Worm (Caenorhabditis elegans): ENCODE results near the gene C35D6.3.

Gene C35D6.3

ce11 chrIV:16330508-16330907 is 16.1 kb upstream of the C35D6.3 start:
- peak; percentile 89 for TF ChIP-seq aha-1 (tag)
- no peak for TF ChIP-seq lin-39 (tag; optimal IDR thresholded peaks at IDR 0.05)
- no peak for TF ChIP-seq ceh-28 (tag; optimal IDR thresholded peaks at IDR 0.05)
- TF ChIP-seq set-16 (GFP tag; IDR thresholded peaks at IDR 0.05), result peak; percentile 84
- no peak for TF ChIP-seq mes-2 (tag; optimal IDR thresholded peaks at IDR 0.05; ENCODE audit: poor library complexity, severe bottlenecking)

DNA sequence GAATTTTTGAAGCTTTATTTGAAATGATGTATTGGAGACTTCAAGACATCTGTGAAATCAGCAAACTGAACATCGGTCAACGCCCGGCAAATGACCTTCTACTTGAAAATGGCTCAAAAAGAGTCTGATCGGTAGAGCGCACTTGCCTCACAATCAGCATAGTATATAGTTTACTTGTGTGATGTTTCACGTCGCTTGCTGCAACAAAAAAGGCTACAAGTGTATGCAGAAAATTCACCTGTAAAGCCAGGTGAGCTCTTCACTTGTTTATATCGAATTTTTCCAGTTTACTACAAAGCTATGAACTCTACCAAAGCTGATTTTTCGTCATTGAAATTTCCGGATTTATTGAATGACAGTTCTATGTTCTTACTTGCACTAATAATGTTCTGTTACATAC is 14.0 kb upstream of the C35D6.3 start, which contains the start of gene srz-71:
Gene srz-71, plus strand, starts transcription at position 301 of the 400 bp plus-strand sequence.
- no peak for TF ChIP-seq Y105C5A.15 (GFP tag; IDR thresholded peaks at IDR 0.05)
- no peak for TF ChIP-seq ceh-28 (tag; optimal IDR thresholded peaks at IDR 0.05)
- no peak for TF ChIP-seq lim-7 (GFP tag; IDR thresholded peaks at IDR 0.05)
- no peak for TF ChIP-seq hlh-11 (tag; optimal IDR thresholded peaks at IDR 0.05)
- no peak for TF ChIP-seq snpc-4 (tag; optimal IDR thresholded peaks at IDR 0.05)
- no peak for TF ChIP-seq zfp-3 (GFP tag; conservative IDR thresholded peaks at IDR 0.05)
- TF ChIP-seq spr-3 (GFP tag; optimal IDR thresholded peaks at IDR 0.05), result no peak

DNA sequence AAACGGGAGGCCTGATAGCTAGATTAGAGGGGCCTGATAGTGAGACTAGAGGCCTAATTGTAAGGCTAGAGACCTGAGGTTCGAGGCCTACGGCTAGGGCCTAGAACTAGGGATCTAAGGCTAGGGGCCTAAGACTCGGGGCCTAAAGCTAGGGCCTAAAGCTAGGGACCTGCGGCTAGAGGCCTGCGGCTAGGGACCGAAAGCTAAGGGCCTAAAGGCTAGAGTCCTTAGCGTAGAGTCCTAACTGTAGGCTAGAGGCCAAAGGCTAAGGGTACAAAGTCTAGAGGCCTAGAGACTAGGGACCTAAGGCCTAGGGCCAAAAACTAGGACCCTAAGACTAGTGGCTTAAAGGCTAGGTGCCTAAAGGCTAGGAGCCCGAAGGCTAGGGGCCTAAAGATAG is 13.5 kb upstream of the C35D6.3 start:
- no peak for TF ChIP-seq fkh-10 (GFP tag; optimal IDR thresholded peaks at IDR 0.05)
- TF ChIP-seq saeg-2 (GFP tag; IDR thresholded peaks at IDR 0.05), result no peak
- no peak for TF ChIP-seq unc-62 (GFP tag; optimal IDR thresholded peaks at IDR 0.05 in 1 of 2)
- no peak for TF ChIP-seq unc-62 (tag; optimal IDR thresholded peaks at IDR 0.05)
- 0 out of 2 replicates have a peak, but pooled peaks have one; percentile 30 for TF ChIP-seq tra-1 (GFP tag; IDR thresholded peaks at IDR 0.05)
- TF ChIP-seq dmd-8 (GFP tag; IDR thresholded peaks at IDR 0.05), result 0 out of 2 replicates have a peak, but pooled peaks have one; percentile 58

ce11 chrIV:16335037-16335436 is 11.6 kb upstream of the C35D6.3 start, which contains the start of gene srz-38:
TSS of gene srz-38 (plus strand) at chrIV:16335337.
- TF ChIP-seq skn-1 (tag; optimal IDR thresholded peaks at IDR 0.05), result no peak
- no peak for TF ChIP-seq unc-62 (GFP tag; optimal IDR thresholded peaks at IDR 0.05 in 1 of 2)
- TF ChIP-seq unc-62 (tag; optimal IDR thresholded peaks at IDR 0.05), result no peak
- TF ChIP-seq php-3 (GFP tag; IDR thresholded peaks at IDR 0.05), result no peak
- TF ChIP-seq ztf-11 (tag; optimal IDR thresholded peaks at IDR 0.05), result no peak
- no peak for TF ChIP-seq daf-19 (GFP tag; conservative IDR thresholded peaks at IDR 0.05)
- no peak for TF ChIP-seq ceh-28 (tag; optimal IDR thresholded peaks at IDR 0.05)
- TF ChIP-seq R02D3.7 (tag; optimal IDR thresholded peaks at IDR 0.05), result no peak
- no peak for TF ChIP-seq lin-1 (GFP tag; IDR thresholded peaks at IDR 0.05)
- TF ChIP-seq saeg-2 (GFP tag; IDR thresholded peaks at IDR 0.05), result no peak
- TF ChIP-seq nhr-28 (tag; optimal IDR thresholded peaks at IDR 0.05), result no peak
- TF ChIP-seq spr-1 (tag; optimal IDR thresholded peaks at IDR 0.05), result no peak
- no peak for TF ChIP-seq tra-1 (GFP tag; IDR thresholded peaks at IDR 0.05)
- TF ChIP-seq lin-29 (GFP tag; IDR thresholded peaks at IDR 0.05), result no peak

ce11 chrIV:16336721-16337120 is 9.9 kb upstream of the C35D6.3 start, which contains the start of gene C35D6.13:
TSS of gene C35D6.13 (plus strand) at chrIV:16337021.
- no peak for TF ChIP-seq pha-4 (GFP tag; IDR thresholded peaks at IDR 0.05)
- no peak for TF ChIP-seq pha-4 (tag; optimal IDR thresholded peaks at IDR 0.05)
- no peak for TF ChIP-seq ctbp-1 (GFP tag; IDR thresholded peaks at IDR 0.05)
- TF ChIP-seq php-3 (GFP tag; IDR thresholded peaks at IDR 0.05), result no peak
- TF ChIP-seq rbr-2 (tag; optimal IDR thresholded peaks at IDR 0.05), result no peak
- no peak for TF ChIP-seq ceh-28 (tag; optimal IDR thresholded peaks at IDR 0.05)
- no peak for TF ChIP-seq nhr-76 (tag; optimal IDR thresholded peaks at IDR 0.05)
- no peak for TF ChIP-seq aha-1 (tag)
- TF ChIP-seq daf-12 (tag; optimal IDR thresholded peaks at IDR 0.05), result no peak
- no peak for TF ChIP-seq lin-29 (GFP tag; IDR thresholded peaks at IDR 0.05)

ce11 chrIV:16350690-16351089 is 4.1 kb downstream of the C35D6.3 start, which contains the start of gene C35D6.4:
TSS of gene C35D6.4 (plus strand) at chrIV:16350990.
- TF ChIP-seq ces-1 (GFP tag; optimal IDR thresholded peaks at IDR 0.05), result no peak
- TF ChIP-seq F44E2.7 (GFP tag; IDR thresholded peaks at IDR 0.05), result no peak
- TF ChIP-seq lin-1 (GFP tag; IDR thresholded peaks at IDR 0.05), result no peak
- TF ChIP-seq daf-8 (GFP tag; IDR thresholded peaks at IDR 0.05), result no peak
- no peak for TF ChIP-seq nhr-237 (tag; optimal IDR thresholded peaks at IDR 0.05)
- no peak for TF ChIP-seq nhr-25 (tag; optimal IDR thresholded peaks at IDR 0.05; ENCODE audit: borderline replicate concordance, insufficient read depth)

Measured in whole organism, L4 larva.